Worm (Caenorhabditis elegans) whole organism, L4 larva: ENCODE results near the gene B0244.4.

ENCODE experiments used
- Y5F2A.4 ChIP-seq: fragments of 200-800 bp; sonication (Bioruptor generic); optimal IDR thresholded peaks from 2 replicates; lab custom pipeline; 2018; ENCODE audit warnings: mild to moderate bottlenecking, missing genetic modification characterization, missing compliant biosample characterization
- ceh-28 ChIP-seq: fragments of 150-350 bp; optimal IDR thresholded peaks from 2 replicates; lab custom pipeline; 2014; ENCODE audit warnings: missing biosample characterization, missing genetic modification reagents, missing genetic modification characterization
- dpl-1 ChIP-seq: fragments of 150-350 bp; optimal IDR thresholded peaks from 2 replicates; lab custom pipeline; 2014; ENCODE audit warnings: missing biosample characterization, missing genetic modification reagents, missing genetic modification characterization
- lin-13 ChIP-seq: fragments of 150-350 bp; optimal IDR thresholded peaks from 2 replicates; lab custom pipeline; 2014; ENCODE audit warnings: missing biosample characterization, missing genetic modification reagents, missing genetic modification characterization
- lin-29 ChIP-seq: fragments of 200-800 bp; sonication (Bioruptor generic); IDR thresholded peaks from 2 replicates; pipeline ENCODE4 v1.3.6; 2022; ENCODE audit warnings: missing genetic modification reagents, missing genetic modification characterization, missing compliant biosample characterization
- lsy-2 ChIP-seq, 2 experiments: fragments of 150-350 bp in 1 of 2; sonication (generic microtip) in 1 of 2; optimal IDR thresholded peaks; 2 replicates each; lab custom pipeline; 2014 to 2017; ENCODE audit warnings: missing biosample characterization in 2 of 2, missing genetic modification characterization in 2 of 2
- madf-5 ChIP-seq, 2 experiments: fragments of 200-800 bp; sonication (Bioruptor generic); IDR thresholded peaks; 2 replicates each; pipeline ENCODE4 v1.3.6; 2022; ENCODE audit warnings: missing compliant biosample characterization in 2 of 2, missing genetic modification characterization in 2 of 2
- skn-1 ChIP-seq: fragments of 150-350 bp; optimal IDR thresholded peaks from 2 replicates; lab custom pipeline; 2014; ENCODE audit warnings: missing biosample characterization, missing genetic modification characterization
- zag-1 ChIP-seq: fragments of 150-350 bp; optimal IDR thresholded peaks from 2 replicates; lab custom pipeline; 2014; ENCODE audit warnings: missing biosample characterization, missing genetic modification characterization

DNA sequence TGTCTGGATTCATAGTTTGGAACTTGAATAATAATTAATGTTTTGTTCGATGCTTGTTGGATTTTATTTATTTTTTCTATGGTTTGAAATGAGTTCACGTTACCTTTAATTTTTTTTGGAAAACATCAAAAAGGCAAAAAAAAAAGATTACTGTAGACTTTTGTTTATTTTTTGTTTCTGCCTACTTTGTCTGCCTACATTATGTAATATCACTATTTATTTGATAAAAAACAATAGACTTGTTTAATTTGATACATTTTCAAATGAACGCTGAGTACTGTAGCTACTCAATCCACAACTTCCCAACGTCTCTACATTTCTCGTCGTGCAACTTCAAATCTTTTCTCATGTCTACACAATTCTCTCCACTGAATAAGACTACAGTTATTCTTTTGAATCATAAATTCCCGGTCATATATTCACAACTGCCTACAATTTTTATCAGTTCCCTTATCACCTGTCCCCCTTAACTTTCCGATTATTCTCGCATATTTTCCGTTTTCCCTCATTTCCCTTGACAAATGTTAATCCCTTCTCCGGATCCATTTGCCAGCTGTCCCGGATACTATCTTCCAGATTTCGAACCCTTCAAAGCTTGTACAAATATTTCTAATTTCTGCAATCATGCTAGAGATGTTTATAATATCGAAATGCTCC is 16.2 kb upstream of the B0244.4 start, which contains the start of the genes B0244.9 and B0244.7:
- TF ChIP-seq Y5F2A.4 (GFP tag; lab: Kevin White, UChicago): no peak
- no peak for TF ChIP-seq dpl-1
- no peak for TF ChIP-seq lsy-2 (tag; optimal IDR thresholded peaks at IDR 0.05; lab: Kevin White, UChicago)
- no peak for TF ChIP-seq lin-13 (GFP tag; lab: Kevin White, UChicago)
- no peak for TF ChIP-seq ceh-28 (tag; lab: Kevin White, UChicago)
- TF ChIP-seq zag-1: no peak
- TF ChIP-seq lin-29 (GFP tag; lab: Robert Waterston, UW): no peak
- TF ChIP-seq madf-5 (GFP tag; IDR thresholded peaks at IDR 0.05; lab: Robert Waterston, UW): no peak
- TF ChIP-seq skn-1 (tag; lab: Kevin White, UChicago): no peak
